Worm (Caenorhabditis elegans): ENCODE results near the gene ins-3.
"Not testable (repeated sequence)": the region's sequence is repeated elsewhere in the genome, so short reads cannot be mapped to it uniquely, and the experiment has no call there.

Gene ins-3

DNA sequence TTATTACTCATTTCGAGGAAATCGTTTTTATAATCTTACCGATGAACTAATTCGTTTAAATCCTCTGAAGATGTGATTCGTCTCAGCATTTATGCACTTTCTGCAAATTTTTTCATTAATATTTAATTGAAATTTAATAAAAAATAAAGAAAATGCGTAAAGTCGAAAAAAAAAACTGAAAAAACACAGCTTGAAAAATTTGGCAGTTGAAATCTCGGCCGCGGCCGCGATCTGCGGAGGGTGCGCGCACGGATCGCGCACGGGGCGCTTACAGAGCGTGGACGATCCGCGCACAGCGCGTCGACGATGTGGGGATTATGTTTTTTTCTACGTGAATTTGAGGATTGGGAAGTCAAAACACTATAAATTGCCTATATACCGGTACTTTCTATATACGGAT, 18.3 kb upstream of the ins-3 start, which contains the start of gene ZK84.4:
Gene ZK84.4 (minus strand): TSS at position 101 of the 400 bp plus-strand sequence.
- TF ChIP-seq unc-62 (GFP tag; optimal IDR thresholded peaks at IDR 0.05); ceh-28 (tag; optimal IDR thresholded peaks at IDR 0.05); nhr-25 (tag; optimal IDR thresholded peaks at IDR 0.05): not testable (repeated sequence)

ce11 chrII:6001004-6001403, 10.4 kb upstream of the ins-3 start:
- no peak for TF ChIP-seq mdl-1 (tag; optimal IDR thresholded peaks at IDR 0.05)
- no peak for TF ChIP-seq nfya-1 (tag; optimal IDR thresholded peaks at IDR 0.05; ENCODE audit: insufficient read depth)
- TF ChIP-seq nhr-67 (tag; optimal IDR thresholded peaks at IDR 0.05) = no peak
- no peak for TF ChIP-seq nhr-12 (tag; optimal IDR thresholded peaks at IDR 0.05)
- no peak for TF ChIP-seq ceh-82 (tag; optimal IDR thresholded peaks at IDR 0.05)
- no peak for TF ChIP-seq lin-39 (tag; optimal IDR thresholded peaks at IDR 0.05)
- no peak for TF ChIP-seq nhr-76 (tag; optimal IDR thresholded peaks at IDR 0.05)
- TF ChIP-seq ama-1 (optimal IDR thresholded peaks at IDR 0.05) = no peak
- no peak for TF ChIP-seq pqm-1 (tag; optimal IDR thresholded peaks at IDR 0.05)
- no peak for TF ChIP-seq elt-3 (tag; optimal IDR thresholded peaks at IDR 0.05)
- no peak for TF ChIP-seq jun-1 (tag; optimal IDR thresholded peaks at IDR 0.05)
- no peak for TF ChIP-seq sea-2 (GFP tag; optimal IDR thresholded peaks at IDR 0.05)
- TF ChIP-seq lsy-12 (tag; optimal IDR thresholded peaks at IDR 0.05) = no peak
- TF ChIP-seq snpc-4 (tag; optimal IDR thresholded peaks at IDR 0.05) = no peak
- no peak for TF ChIP-seq skn-1 (tag; optimal IDR thresholded peaks at IDR 0.05)
- TF ChIP-seq unc-62 (GFP tag; optimal IDR thresholded peaks at IDR 0.05) = no peak

ce11 chrII:6000136-6000535, 9.6 kb upstream of the ins-3 start, which contains the start of gene ins-6:
TSS of gene ins-6 (plus strand) at chrII:6000436.
- TF ChIP-seq fos-1 (tag; optimal IDR thresholded peaks at IDR 0.05) (no peak), nhr-23 (tag; optimal IDR thresholded peaks at IDR 0.05) (no peak), R02D3.7 (tag; optimal IDR thresholded peaks at IDR 0.05) (no peak)

- TF ChIP-seq nhr-28 (tag; optimal IDR thresholded peaks at IDR 0.05) (no peak), nhr-76 (tag; optimal IDR thresholded peaks at IDR 0.05) (no peak), ceh-82 (tag; optimal IDR thresholded peaks at IDR 0.05) (no peak), pqm-1 (tag; optimal IDR thresholded peaks at IDR 0.05) (no peak), nhr-23 (tag; optimal IDR thresholded peaks at IDR 0.05) (no peak), nhr-67 (tag; optimal IDR thresholded peaks at IDR 0.05) (no peak), ztf-4 (tag; optimal IDR thresholded peaks at IDR 0.05) (no peak), egl-5 (tag; optimal IDR thresholded peaks at IDR 0.05) (no peak), ceh-9 (tag; optimal IDR thresholded peaks at IDR 0.05) (no peak), nhr-11 (tag; optimal IDR thresholded peaks at IDR 0.05) (no peak), fkh-2 (tag; optimal IDR thresholded peaks at IDR 0.05) (no peak), eor-1 (tag; optimal IDR thresholded peaks at IDR 0.05) (no peak), elt-2 (tag; optimal IDR thresholded peaks at IDR 0.05) (no peak), zag-1 (tag; optimal IDR thresholded peaks at IDR 0.05) (no peak), pha-4 (tag; optimal IDR thresholded peaks at IDR 0.05) (no peak)
These were observed 6.7 kb upstream of the ins-3 start, which contains the start of gene ins-5 for ce11 chrII:5997257-5997656. TSS of gene ins-5 (plus strand) at chrII:5997557.

DNA sequence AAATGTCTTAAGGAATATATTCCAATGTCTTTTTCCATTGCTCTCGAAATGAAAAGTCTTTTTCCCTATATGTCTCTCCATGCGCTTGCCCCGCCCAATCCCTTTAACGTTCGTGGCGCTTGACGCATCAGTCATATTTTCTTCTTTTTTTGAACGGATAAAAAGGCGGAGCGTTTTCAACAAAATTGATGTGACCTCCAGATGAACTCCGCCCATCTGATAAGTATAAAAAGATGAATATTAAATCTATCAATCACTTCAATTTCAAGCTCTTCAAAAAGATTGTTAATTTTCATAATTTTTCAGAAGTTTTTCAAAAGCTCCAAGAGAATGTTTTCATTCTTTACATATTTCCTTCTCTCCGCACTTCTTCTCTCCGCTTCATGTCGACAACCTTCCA, 5.5 kb upstream of the ins-3 start, which contains the start of gene ins-4:
Gene ins-4 (plus strand): TSS at position 301 of the 400 bp plus-strand sequence.
- TF ChIP-seq ceh-28 (tag; optimal IDR thresholded peaks at IDR 0.05) (no peak), hmg-11 (tag; optimal IDR thresholded peaks at IDR 0.05) (no peak), egl-27 (tag; optimal IDR thresholded peaks at IDR 0.05) (no peak), ama-1 (optimal IDR thresholded peaks at IDR 0.05) (no peak), lsy-12 (tag; optimal IDR thresholded peaks at IDR 0.05) (no peak), ceh-82 (tag; optimal IDR thresholded peaks at IDR 0.05) (no peak), fkh-2 (tag; optimal IDR thresholded peaks at IDR 0.05) (no peak), unc-62 (GFP tag; optimal IDR thresholded peaks at IDR 0.05) (no peak), egl-5 (tag; optimal IDR thresholded peaks at IDR 0.05) (no peak), sea-2 (GFP tag; optimal IDR thresholded peaks at IDR 0.05) (no peak), ceh-16 (tag; optimal IDR thresholded peaks at IDR 0.05) (no peak)

Data from whole organism, L3 larva.